Worm (Caenorhabditis elegans) whole organism, early embryonic: Measurements from ENCODE around the gene C16C10.1.

Experiments used
- B0310.2 ChIP-seq: sonication (generic microtip); optimal IDR thresholded peaks from 2 replicates; lab custom pipeline; 2016; ENCODE audit warnings: mild to moderate bottlenecking, missing genetic modification characterization, missing compliant biosample characterization
- F13C5.2 ChIP-seq: sonication (generic microtip); optimal IDR thresholded peaks from 2 replicates; lab custom pipeline; 2017; ENCODE audit warnings: mild to moderate bottlenecking, missing genetic modification characterization, inconsistent platforms, missing compliant biosample characterization
- aly-1 ChIP-seq: sonication (generic microtip); optimal IDR thresholded peaks from 2 replicates; lab custom pipeline; 2016; ENCODE audit warnings: missing genetic modification characterization, missing compliant biosample characterization
- ama-1 ChIP-seq: fragments of 150-350 bp; optimal IDR thresholded peaks from 2 replicates; lab custom pipeline; 2014
- ceh-13 ChIP-seq: fragments of 200-800 bp; sonication (Bioruptor generic); optimal IDR thresholded peaks from 2 replicates; lab custom pipeline; 2018; ENCODE audit warnings: mild to moderate bottlenecking, missing genetic modification characterization, missing compliant biosample characterization
- ceh-36 ChIP-seq: sonication (generic microtip); optimal IDR thresholded peaks from 2 replicates; lab custom pipeline; 2016; ENCODE audit warnings: missing genetic modification characterization, inconsistent platforms, missing compliant biosample characterization
- ets-7 ChIP-seq: sonication (generic microtip); optimal IDR thresholded peaks from 2 replicates; lab custom pipeline; 2016; ENCODE audit warnings: missing genotype, missing genetic modification characterization, missing compliant biosample characterization
- flt-1 ChIP-seq: fragments of 200-800 bp; sonication (Bioruptor generic); IDR thresholded peaks from 2 replicates; pipeline ENCODE4 v1.3.6; 2022; ENCODE audit warnings: missing genetic modification characterization, missing compliant biosample characterization
- hmbx-1 ChIP-seq: sonication (generic microtip); optimal IDR thresholded peaks from 2 replicates; lab custom pipeline; 2016; ENCODE audit warnings: mild to moderate bottlenecking, missing genetic modification characterization, missing compliant biosample characterization
- hmg-4 ChIP-seq: fragments of 200-800 bp; sonication (Bioruptor generic); optimal IDR thresholded peaks from 2 replicates; lab custom pipeline; 2018; ENCODE audit warnings: mild to moderate bottlenecking, missing genetic modification characterization, missing compliant biosample characterization
- hnd-1 ChIP-seq: sonication (generic microtip); optimal IDR thresholded peaks from 2 replicates; lab custom pipeline; 2016; ENCODE audit warnings: missing genetic modification characterization, missing compliant biosample characterization
- pes-1 ChIP-seq: fragments of 200-800 bp; sonication (Bioruptor generic); IDR thresholded peaks from 2 replicates; pipeline ENCODE4 v1.3.6; 2022; ENCODE audit warnings: missing genetic modification reagents, missing genetic modification characterization, missing compliant biosample characterization
- scrt-1 ChIP-seq: fragments of 200-800 bp; sonication (Bioruptor generic); IDR thresholded peaks from 2 replicates; pipeline ENCODE4 v1.3.6; 2022; ENCODE audit warnings: missing genetic modification characterization, missing compliant biosample characterization
- sea-1 ChIP-seq: fragments of 200-800 bp; sonication (Bioruptor generic); conservative IDR thresholded peaks from 2 replicates; pipeline ENCODE4 v1.3.6; 2022; ENCODE audit warnings: missing genetic modification characterization, missing compliant biosample characterization
- tbx-11 ChIP-seq: fragments of 200-800 bp; sonication (Bioruptor generic); IDR thresholded peaks from 2 replicates; pipeline ENCODE4 v1.3.6; 2022; ENCODE audit warnings: missing genetic modification characterization, missing compliant biosample characterization
- tbx-37 ChIP-seq: fragments of 200-800 bp; sonication (Bioruptor generic); conservative IDR thresholded peaks from 2 replicates; pipeline ENCODE4 v1.3.6; 2022; ENCODE audit warnings: missing genetic modification reagents, missing genetic modification characterization, missing compliant biosample characterization
- tra-4 ChIP-seq: sonication (generic microtip); optimal IDR thresholded peaks from 2 replicates; lab custom pipeline; 2017; ENCODE audit warnings: missing genetic modification characterization, missing compliant biosample characterization

Gene C16C10.1

ce11 chrIII:4196301-4196987 lies 15.2 kb upstream of the C16C10.1 start:
- TF ChIP-seq ceh-36 (tag; lab: Kevin White, UChicago) (no peak), scrt-1 (no peak), hmg-4 (peak; percentile 41), tbx-37 (GFP tag; lab: Robert Waterston, UW) (peak; percentile 59; the same call in 1 of the 2 replicates)

ce11 chrIII:4195306-4196008 lies 14.2 kb upstream of the C16C10.1 start:
- TF ChIP-seq B0310.2 (tag; lab: Kevin White, UChicago) (no peak), tbx-37 (GFP tag; lab: Robert Waterston, UW) (0 out of 2 replicates have a peak, but pooled peaks have one; percentile 5), sea-1 (0 out of 2 replicates have a peak, but pooled peaks have one; percentile 35)

DNA sequence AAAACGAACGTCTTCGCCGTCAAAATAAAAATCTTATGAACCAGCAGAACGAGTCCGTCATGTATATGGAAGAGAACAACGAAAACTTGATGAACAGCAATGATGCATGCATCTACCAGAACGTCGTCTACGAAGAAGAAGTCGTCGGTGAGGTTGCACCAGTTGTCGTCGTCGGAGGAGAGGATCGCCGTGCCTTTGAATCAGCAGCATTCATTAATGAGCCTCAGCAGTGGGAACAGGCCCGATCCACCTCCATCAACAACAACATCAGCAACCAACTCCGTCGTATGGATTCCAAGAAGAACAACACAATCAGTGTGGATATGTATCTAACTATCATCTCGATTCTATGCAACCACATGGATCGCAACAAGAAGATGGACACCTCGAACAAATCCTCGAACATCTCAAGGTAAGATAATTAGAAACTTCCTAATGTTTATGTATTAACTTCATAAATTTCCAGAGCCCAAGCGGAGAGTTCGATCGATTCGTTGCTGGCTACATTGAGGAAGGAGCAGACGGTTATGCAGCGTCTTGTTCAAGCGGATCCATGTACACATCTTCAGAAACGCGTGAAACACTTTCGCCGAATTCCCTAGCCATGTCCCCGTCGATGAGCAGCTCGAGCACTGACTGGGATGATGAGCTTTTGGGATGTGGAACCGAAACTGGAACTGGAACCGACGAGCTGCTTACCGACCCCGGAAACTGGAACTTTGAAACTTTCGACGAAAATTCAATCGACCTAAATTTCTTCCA lies 13.3 kb upstream of the C16C10.1 start:
- TF ChIP-seq pes-1 (GFP tag; lab: Robert Waterston, UW) = no peak
- no peak for TF ChIP-seq ceh-36 (tag; lab: Kevin White, UChicago)
- TF ChIP-seq ama-1 (lab: Kevin White, UChicago) = no peak
- no peak for TF ChIP-seq tra-4 (tag; lab: Kevin White, UChicago)
- no peak for TF ChIP-seq aly-1 (tag; lab: Kevin White, UChicago)
- TF ChIP-seq ceh-13 (GFP tag; lab: Kevin White, UChicago) = no peak
- TF ChIP-seq B0310.2 (tag; lab: Kevin White, UChicago) = no peak
- no peak for TF ChIP-seq sea-1
- no peak for TF ChIP-seq flt-1
- TF ChIP-seq tbx-37 (GFP tag; lab: Robert Waterston, UW) = no peak
- no peak for TF ChIP-seq scrt-1
- no peak for TF ChIP-seq hmg-4
- no peak for TF ChIP-seq tbx-11 (GFP tag; lab: Robert Waterston, UW)
- no peak for TF ChIP-seq hmbx-1
- TF ChIP-seq F13C5.2 (tag; lab: Kevin White, UChicago) = no peak
- no peak for TF ChIP-seq ets-7 (tag; lab: Kevin White, UChicago)
- TF ChIP-seq hnd-1 (tag; lab: Kevin White, UChicago) = no peak

- TF ChIP-seq ama-1 (lab: Kevin White, UChicago) = peak; percentile 6
- no peak for TF ChIP-seq ceh-36 (tag; lab: Kevin White, UChicago)
- peak; percentile 15 for TF ChIP-seq aly-1 (tag; lab: Kevin White, UChicago)
- TF ChIP-seq sea-1 = 0 out of 2 replicates have a peak, but pooled peaks have one; percentile 21
- no peak for TF ChIP-seq pes-1 (GFP tag; lab: Robert Waterston, UW)
- TF ChIP-seq B0310.2 (tag; lab: Kevin White, UChicago) = peak; percentile 62
- TF ChIP-seq hmbx-1 = no peak
- TF ChIP-seq ceh-13 (GFP tag; lab: Kevin White, UChicago) = no peak
- TF ChIP-seq flt-1 = no peak
- TF ChIP-seq tbx-37 (GFP tag; lab: Robert Waterston, UW) = no peak
- no peak for TF ChIP-seq ets-7 (tag; lab: Kevin White, UChicago)
- TF ChIP-seq hmg-4 = peak; percentile 42
- TF ChIP-seq tra-4 (tag; lab: Kevin White, UChicago) = no peak
- TF ChIP-seq tbx-11 (GFP tag; lab: Robert Waterston, UW) = no peak
- peak; percentile 63 for TF ChIP-seq F13C5.2 (tag; lab: Kevin White, UChicago)
These were observed 12.4 kb upstream of the C16C10.1 start, which contains the start of gene xbp-1 for ce11 chrIII:4193659-4194103. Gene xbp-1, plus strand, starts transcription at chrIII:4193809.

- TF ChIP-seq ama-1 (lab: Kevin White, UChicago) = no peak
- no peak for TF ChIP-seq flt-1
- no peak for TF ChIP-seq B0310.2 (tag; lab: Kevin White, UChicago)
- TF ChIP-seq F13C5.2 (tag; lab: Kevin White, UChicago) = peak; percentile 9
- no peak for TF ChIP-seq ets-7 (tag; lab: Kevin White, UChicago)
These were observed 9.9 kb upstream of the C16C10.1 start, which contains the start of gene dnj-16 for ce11 chrIII:4191091-4191638. Gene dnj-16, plus strand, starts transcription at chrIII:4191141.

DNA sequence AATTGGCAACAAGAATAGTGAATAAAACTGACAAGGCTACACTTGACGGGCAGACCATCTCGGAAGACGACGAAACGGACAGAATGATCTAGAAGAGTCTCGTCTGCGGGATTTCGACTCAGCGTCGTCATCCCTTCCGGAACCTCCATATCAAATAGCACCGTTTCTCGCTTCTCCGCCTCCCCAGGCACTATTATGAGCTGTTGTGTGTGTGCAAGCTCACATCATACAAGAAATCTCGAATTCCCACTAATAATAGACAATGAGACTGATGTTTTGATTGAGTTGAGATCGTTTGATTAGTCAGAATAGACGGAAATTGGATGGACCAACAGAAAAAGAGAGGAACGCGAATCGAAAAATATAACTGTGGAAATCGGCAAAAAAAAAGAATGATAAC lies 9.0 kb upstream of the C16C10.1 start, which contains the start of gene spp-28:
Gene spp-28, minus strand, starts transcription at position 101 of the 400 bp plus-strand sequence.
- no peak for TF ChIP-seq flt-1

ce11 chrIII:4189602-4190001 lies 8.4 kb upstream of the C16C10.1 start:
- TF ChIP-seq flt-1 (no peak), aly-1 (tag; lab: Kevin White, UChicago) (no peak), sea-1 (no peak), hmbx-1 (no peak), ets-7 (tag; lab: Kevin White, UChicago) (no peak), ceh-36 (tag; lab: Kevin White, UChicago) (no peak), ceh-13 (GFP tag; lab: Kevin White, UChicago) (no peak), tra-4 (tag; lab: Kevin White, UChicago) (no peak), tbx-37 (GFP tag; lab: Robert Waterston, UW) (no peak), scrt-1 (no peak), tbx-11 (GFP tag; lab: Robert Waterston, UW) (no peak), B0310.2 (tag; lab: Kevin White, UChicago) (no peak), hnd-1 (tag; lab: Kevin White, UChicago) (no peak), ama-1 (lab: Kevin White, UChicago) (no peak), hmg-4 (no peak), pes-1 (GFP tag; lab: Robert Waterston, UW) (no peak), F13C5.2 (tag; lab: Kevin White, UChicago) (no peak)
